Worm (Caenorhabditis elegans) whole organism, late embryonic: ENCODE results near the gene pacs-1.

Experiments
- C08G9.2 ChIP-seq: sonication (generic microtip); optimal IDR thresholded peaks from 2 replicates; lab custom pipeline; 2016; ENCODE audit warnings: mild to moderate bottlenecking, missing genetic modification characterization, moderate library complexity, missing compliant biosample characterization
- C38D4.7 ChIP-seq: fragments of 200-800 bp; sonication (Bioruptor generic); optimal IDR thresholded peaks from 2 replicates; lab custom pipeline; 2018; ENCODE audit warnings: mild to moderate bottlenecking, missing genetic modification characterization, moderate library complexity, missing compliant biosample characterization
- F13H6.1 ChIP-seq: sonication (generic microtip); optimal IDR thresholded peaks from 2 replicates; lab custom pipeline; 2016; ENCODE audit warnings: missing genetic modification characterization, missing compliant biosample characterization
- K02D7.2 ChIP-seq: sonication (generic microtip); optimal IDR thresholded peaks from 2 replicates; lab custom pipeline; 2017; ENCODE audit warnings: mild to moderate bottlenecking, missing genetic modification characterization, missing compliant biosample characterization
- K09A11.1 ChIP-seq: sonication (generic microtip); optimal IDR thresholded peaks from 2 replicates; lab custom pipeline; 2017; ENCODE audit warnings: antibody characterized with exemption, mild to moderate bottlenecking, missing genetic modification characterization, missing compliant biosample characterization; ENCODE audit not compliant: insufficient read depth
- ahr-1 ChIP-seq: sonication (generic microtip); optimal IDR thresholded peaks from 2 replicates; lab custom pipeline; 2016; ENCODE audit warnings: missing genetic modification characterization, missing compliant biosample characterization
- ceh-18 ChIP-seq: sonication (generic microtip); optimal IDR thresholded peaks from 2 replicates; lab custom pipeline; 2016; ENCODE audit warnings: missing genetic modification characterization, missing compliant biosample characterization
- ceh-2 ChIP-seq: sonication (generic microtip); optimal IDR thresholded peaks from 2 replicates; lab custom pipeline; 2016; ENCODE audit warnings: missing genotype, missing genetic modification characterization, missing compliant biosample characterization
- ceh-24 ChIP-seq: sonication (generic microtip); optimal IDR thresholded peaks from 2 replicates; lab custom pipeline; 2016; ENCODE audit warnings: mild to moderate bottlenecking, missing genetic modification characterization, missing compliant biosample characterization
- ceh-34 ChIP-seq: sonication (generic microtip); optimal IDR thresholded peaks from 2 replicates; lab custom pipeline; 2016; ENCODE audit warnings: mild to moderate bottlenecking, missing genetic modification characterization, missing compliant biosample characterization
- ceh-9 ChIP-seq: sonication (generic microtip); optimal IDR thresholded peaks from 2 replicates; lab custom pipeline; 2016; ENCODE audit warnings: mild to moderate bottlenecking, missing genetic modification characterization, inconsistent platforms, missing compliant biosample characterization
- dmd-4 ChIP-seq: sonication (generic microtip); optimal IDR thresholded peaks from 2 replicates; lab custom pipeline; 2016; ENCODE audit warnings: borderline replicate concordance, missing genetic modification characterization, missing compliant biosample characterization
- elt-2 ChIP-seq: sonication (generic microtip); optimal IDR thresholded peaks from 2 replicates; lab custom pipeline; 2016; ENCODE audit warnings: missing genetic modification reagents, missing genetic modification characterization, missing compliant biosample characterization
- elt-4 ChIP-seq: sonication (generic microtip); optimal IDR thresholded peaks from 2 replicates; lab custom pipeline; 2016; ENCODE audit warnings: missing genetic modification characterization, missing compliant biosample characterization
- eyg-1 ChIP-seq: sonication (generic microtip); optimal IDR thresholded peaks from 2 replicates; lab custom pipeline; 2016; ENCODE audit warnings: missing genotype, missing genetic modification characterization, missing compliant biosample characterization
- fax-1 ChIP-seq: sonication (generic microtip); optimal IDR thresholded peaks from 2 replicates; lab custom pipeline; 2016; ENCODE audit warnings: missing genotype, missing genetic modification characterization, missing compliant biosample characterization
- hlh-13 ChIP-seq: fragments of 200-800 bp; sonication (Bioruptor generic); optimal IDR thresholded peaks from 2 replicates; lab custom pipeline; 2018; ENCODE audit warnings: mild to moderate bottlenecking, missing genetic modification characterization, missing compliant biosample characterization
- hlh-30 ChIP-seq: sonication (generic microtip); optimal IDR thresholded peaks from 2 replicates; lab custom pipeline; 2017; ENCODE audit warnings: antibody characterized with exemption, missing genetic modification characterization, missing compliant biosample characterization; ENCODE audit not compliant: insufficient read depth
- lim-6 ChIP-seq: sonication (generic microtip); optimal IDR thresholded peaks from 2 replicates; lab custom pipeline; 2016; ENCODE audit warnings: missing genetic modification characterization, missing compliant biosample characterization
- madf-2 ChIP-seq: sonication (generic microtip); optimal IDR thresholded peaks from 2 replicates; lab custom pipeline; 2017; ENCODE audit warnings: missing genetic modification characterization, missing compliant biosample characterization
- nfya-1 ChIP-seq: sonication (generic microtip); optimal IDR thresholded peaks from 2 replicates; lab custom pipeline; 2017; ENCODE audit warnings: missing genetic modification characterization, mild to moderate bottlenecking, missing compliant biosample characterization, antibody characterized with exemption, moderate library complexity
- odd-2 ChIP-seq: sonication (generic microtip); optimal IDR thresholded peaks from 2 replicates; lab custom pipeline; 2017; ENCODE audit warnings: antibody characterized with exemption, mild to moderate bottlenecking, missing genetic modification characterization, missing compliant biosample characterization
- pag-3 ChIP-seq: sonication (generic microtip); optimal IDR thresholded peaks from 2 replicates; lab custom pipeline; 2016; ENCODE audit warnings: missing compliant biosample characterization, missing genetic modification characterization, borderline replicate concordance
- pat-9 ChIP-seq: fragments of 200-800 bp; sonication (Bioruptor generic); optimal IDR thresholded peaks from 2 replicates; lab custom pipeline; 2018; ENCODE audit warnings: mild to moderate bottlenecking, missing genetic modification characterization, moderate library complexity, missing compliant biosample characterization
- pha-2 ChIP-seq: sonication (generic microtip); optimal IDR thresholded peaks from 2 replicates; lab custom pipeline; 2017; ENCODE audit warnings: mild to moderate bottlenecking, missing genetic modification characterization, missing compliant biosample characterization
- ref-2 ChIP-seq: sonication (generic microtip); optimal IDR thresholded peaks from 2 replicates; lab custom pipeline; 2016; ENCODE audit warnings: missing genetic modification characterization, missing compliant biosample characterization
- rnt-1 ChIP-seq: sonication (generic microtip); optimal IDR thresholded peaks from 2 replicates; lab custom pipeline; 2016; ENCODE audit warnings: missing genetic modification characterization, missing compliant biosample characterization
- sdc-2 ChIP-seq: sonication (generic microtip); optimal IDR thresholded peaks from 2 replicates; lab custom pipeline; 2016; ENCODE audit warnings: missing genotype, missing genetic modification characterization, missing compliant biosample characterization
- sox-2 ChIP-seq: fragments of 200-800 bp; sonication (Bioruptor generic); IDR thresholded peaks from 2 replicates; pipeline ENCODE4 v1.3.6; 2022; ENCODE audit warnings: missing genetic modification reagents, missing genetic modification characterization, missing compliant biosample characterization
- syd-9 ChIP-seq: sonication (generic microtip); optimal IDR thresholded peaks from 2 replicates; lab custom pipeline; 2016; ENCODE audit warnings: mild to moderate bottlenecking, missing genetic modification characterization, moderate library complexity, missing compliant biosample characterization
- tbx-2 ChIP-seq: sonication (generic microtip); optimal IDR thresholded peaks from 2 replicates; lab custom pipeline; 2016; ENCODE audit warnings: missing genetic modification characterization, missing compliant biosample characterization
- ttx-3 ChIP-seq: sonication (generic microtip); optimal IDR thresholded peaks from 2 replicates; lab custom pipeline; 2016; ENCODE audit warnings: missing genetic modification reagents, missing genetic modification characterization, missing compliant biosample characterization
- unc-42 ChIP-seq: sonication (generic microtip); optimal IDR thresholded peaks from 2 replicates; lab custom pipeline; 2016; ENCODE audit warnings: missing genotype, missing genetic modification characterization, missing compliant biosample characterization
- unc-86 ChIP-seq: sonication (generic microtip); optimal IDR thresholded peaks from 2 replicates; lab custom pipeline; 2016; ENCODE audit warnings: missing genetic modification characterization, missing compliant biosample characterization
- zip-5 ChIP-seq: sonication (generic microtip); optimal IDR thresholded peaks from 2 replicates; lab custom pipeline; 2016; ENCODE audit warnings: missing genetic modification characterization, missing compliant biosample characterization

Gene pacs-1

ce11 chrV:9255480-9255879, 38.4 kb upstream of the pacs-1 start:
- TF ChIP-seq elt-4 (tag; lab: Kevin White, UChicago) (no peak), ceh-24 (tag; lab: Kevin White, UChicago) (no peak), fax-1 (tag; lab: Kevin White, UChicago) (no peak), unc-86 (tag; lab: Kevin White, UChicago) (no peak), ceh-2 (tag; lab: Kevin White, UChicago) (no peak), lim-6 (no peak), pha-2 (tag; lab: Kevin White, UChicago) (no peak), ref-2 (no peak), odd-2 (no peak), K09A11.1 (tag; lab: Kevin White, UChicago) (no peak), ahr-1 (no peak), rnt-1 (tag; lab: Kevin White, UChicago) (no peak), C38D4.7 (no peak), F13H6.1 (tag; lab: Kevin White, UChicago) (no peak)

- TF ChIP-seq ttx-3 (tag; lab: Kevin White, UChicago) (no peak), ceh-18 (no peak), elt-2 (tag; lab: Kevin White, UChicago) (peak; percentile 58)
Measured at ce11 chrV:9254012-9254696, 37.1 kb upstream of the pacs-1 start, which contains the start of gene F07C3.9. TSS of gene F07C3.9 (minus strand) at chrV:9254646.

DNA sequence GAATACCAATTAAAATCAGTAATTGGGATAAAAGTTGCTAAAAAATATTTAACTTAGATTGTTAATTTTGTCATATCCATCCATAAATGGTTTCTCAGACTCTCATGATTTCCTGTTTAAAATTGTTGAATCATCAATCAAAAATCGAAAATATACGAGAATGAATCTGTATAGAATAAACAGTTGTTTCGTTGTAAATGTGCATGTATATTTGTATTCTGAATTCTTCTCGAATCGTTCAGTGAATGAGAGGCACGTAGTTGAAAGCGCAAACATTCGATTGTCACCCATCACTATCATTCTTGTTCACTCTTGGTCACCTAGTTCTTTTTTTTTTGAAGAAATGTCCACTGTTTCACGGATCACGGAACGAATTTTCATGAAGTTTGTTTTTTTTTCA, 32.9 kb upstream of the pacs-1 start, which contains the start of gene ptd-2:
TSS of gene ptd-2 (plus strand) at position 301 of the 400 bp plus-strand sequence.
- no peak for TF ChIP-seq ceh-34 (tag; lab: Kevin White, UChicago)
- TF ChIP-seq odd-2 = no peak
- TF ChIP-seq syd-9 (tag; lab: Kevin White, UChicago) = no peak
- TF ChIP-seq ceh-18 = no peak
- no peak for TF ChIP-seq ceh-24 (tag; lab: Kevin White, UChicago)
- TF ChIP-seq unc-42 (tag; lab: Kevin White, UChicago) = no peak
- no peak for TF ChIP-seq eyg-1 (tag; lab: Kevin White, UChicago)
- TF ChIP-seq madf-2 (tag; lab: Kevin White, UChicago) = no peak
- TF ChIP-seq, all 69 proteins: peak for 0

DNA sequence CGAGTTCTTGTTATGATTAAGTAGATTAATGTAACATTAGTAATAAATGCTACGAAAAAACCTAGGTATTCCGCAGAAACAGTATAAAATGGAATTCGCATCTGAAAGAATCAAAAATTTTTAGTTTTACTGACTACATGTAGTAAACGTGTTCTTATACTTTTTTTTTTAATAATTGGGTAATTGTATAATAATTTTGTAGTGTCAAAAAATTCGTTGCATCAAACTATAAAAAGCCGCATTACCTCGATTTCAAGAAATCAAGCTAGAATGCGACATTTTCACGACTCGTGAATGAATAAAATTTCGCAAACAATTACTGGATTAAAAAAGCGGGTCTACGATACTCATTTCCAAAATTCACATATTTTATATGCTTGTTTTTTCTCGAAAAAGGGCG, 32.1 kb upstream of the pacs-1 start, which contains the start of gene str-94:
TSS of gene str-94 (minus strand) at position 101 of the 400 bp plus-strand sequence.
- TF ChIP-seq pat-9 (tag; lab: Kevin White, UChicago) (no peak), pag-3 (no peak), C08G9.2 (no peak), hlh-30 (no peak), sdc-2 (no peak), dmd-4 (tag; lab: Kevin White, UChicago) (no peak), ceh-24 (tag; lab: Kevin White, UChicago) (no peak), eyg-1 (tag; lab: Kevin White, UChicago) (no peak), K09A11.1 (tag; lab: Kevin White, UChicago) (no peak), ceh-18 (no peak), nfya-1 (tag; lab: Kevin White, UChicago) (no peak), zip-5 (no peak), sox-2 (GFP tag; lab: Robert Waterston, UW) (no peak), ceh-9 (tag; lab: Kevin White, UChicago) (no peak), hlh-13 (GFP tag; lab: Kevin White, UChicago) (no peak), K02D7.2 (tag; lab: Kevin White, UChicago) (no peak), tbx-2 (tag; lab: Kevin White, UChicago) (no peak), rnt-1 (tag; lab: Kevin White, UChicago) (no peak)
